Worm (Caenorhabditis elegans) whole organism, young adult: ENCODE results near the gene M151.3.

Source experiments
- B0261.1 ChIP-seq: sonication (generic microtip); optimal IDR thresholded peaks from 2 replicates; lab custom pipeline; 2016; ENCODE audit warnings: mild to moderate bottlenecking, missing genetic modification characterization, moderate library complexity, missing compliant biosample characterization
- C06A6.2 ChIP-seq: fragments of 200-800 bp; sonication (Bioruptor generic); conservative IDR thresholded peaks from 2 replicates; pipeline ENCODE4 v1.3.6; 2022; ENCODE audit warnings: missing genetic modification characterization, missing compliant biosample characterization
- F22D6.2 ChIP-seq: sonication (generic microtip); optimal IDR thresholded peaks from 2 replicates; lab custom pipeline; 2016; ENCODE audit warnings: mild to moderate bottlenecking, missing genetic modification characterization, missing compliant biosample characterization
- F33H1.4 ChIP-seq: fragments of 200-800 bp; sonication (Bioruptor generic); IDR thresholded peaks from 2 replicates; pipeline ENCODE4 v1.3.6; 2022; ENCODE audit warnings: missing genetic modification reagents, missing genetic modification characterization, missing compliant biosample characterization
- F55B11.4 ChIP-seq: sonication (generic microtip); optimal IDR thresholded peaks from 2 replicates; lab custom pipeline; 2016; ENCODE audit warnings: missing compliant biosample characterization, missing genetic modification characterization, borderline replicate concordance; ENCODE audit not compliant: insufficient read depth
- F57A8.1 ChIP-seq: fragments of 200-800 bp; sonication (Bioruptor generic); optimal IDR thresholded peaks from 2 replicates; lab custom pipeline; 2018; ENCODE audit warnings: mild to moderate bottlenecking, missing genetic modification characterization, moderate library complexity, missing compliant biosample characterization
- K12H6.12 ChIP-seq: fragments of 200-800 bp; sonication (Bioruptor generic); optimal IDR thresholded peaks from 2 replicates; lab custom pipeline; 2018; ENCODE audit warnings: mild to moderate bottlenecking, missing genetic modification characterization, missing compliant biosample characterization
- T07F8.4 ChIP-seq: sonication (generic microtip); optimal IDR thresholded peaks from 2 replicates; lab custom pipeline; 2016; ENCODE audit warnings: mild to moderate bottlenecking, missing genetic modification characterization, moderate library complexity, missing compliant biosample characterization
- Y53G8AR.9 ChIP-seq: fragments of 200-800 bp; sonication (Bioruptor generic); conservative IDR thresholded peaks from 2 replicates; pipeline ENCODE4 v1.3.6; 2022; ENCODE audit warnings: missing genetic modification reagents, missing genetic modification characterization, missing compliant biosample characterization
- Y56A3A.18 ChIP-seq: fragments of 200-800 bp; sonication (Bioruptor generic); IDR thresholded peaks from 2 replicates; pipeline ENCODE4 v1.3.6; 2022; ENCODE audit warnings: missing genetic modification reagents, missing genetic modification characterization, missing compliant biosample characterization
- Y79H2A.3 ChIP-seq: fragments of 200-800 bp; sonication (Bioruptor generic); conservative IDR thresholded peaks from 2 replicates; pipeline ENCODE4 v1.3.6; 2022; ENCODE audit warnings: missing genetic modification reagents, missing genetic modification characterization, missing compliant biosample characterization
- akir-1 ChIP-seq: fragments of 200-800 bp; sonication (Bioruptor generic); optimal IDR thresholded peaks from 2 replicates; lab custom pipeline; 2018; ENCODE audit warnings: mild to moderate bottlenecking, missing genetic modification characterization, moderate library complexity, missing compliant biosample characterization
- aptf-2 ChIP-seq: fragments of 200-800 bp; sonication (Bioruptor generic); conservative IDR thresholded peaks from 2 replicates; pipeline ENCODE4 v1.3.6; 2022; ENCODE audit warnings: missing genetic modification reagents, missing genetic modification characterization, missing compliant biosample characterization
- attf-3 ChIP-seq: fragments of 200-800 bp; sonication (Bioruptor generic); conservative IDR thresholded peaks from 2 replicates; pipeline ENCODE4 v1.3.6; 2022; ENCODE audit warnings: missing genetic modification reagents, missing genetic modification characterization, missing compliant biosample characterization
- ceh-79 ChIP-seq: sonication (generic microtip); optimal IDR thresholded peaks from 2 replicates; lab custom pipeline; 2017; ENCODE audit warnings: mild to moderate bottlenecking, missing genetic modification characterization, missing compliant biosample characterization
- chd-7 ChIP-seq: sonication (generic microtip); optimal IDR thresholded peaks from 2 replicates; lab custom pipeline; 2016; ENCODE audit warnings: mild to moderate bottlenecking, missing genetic modification characterization, moderate library complexity, missing compliant biosample characterization
- egl-44 ChIP-seq: fragments of 200-800 bp; sonication (Bioruptor generic); IDR thresholded peaks from 2 replicates; pipeline ENCODE4 v1.3.6; 2022; ENCODE audit warnings: missing genetic modification reagents, missing genetic modification characterization, missing compliant biosample characterization
- egrh-3 ChIP-seq: fragments of 200-800 bp; sonication (Bioruptor generic); IDR thresholded peaks from 2 replicates; pipeline ENCODE4 v1.3.6; 2022; ENCODE audit warnings: missing genetic modification reagents, missing genetic modification characterization, missing compliant biosample characterization
- gei-17 ChIP-seq: fragments of 200-800 bp; sonication (Bioruptor generic); optimal IDR thresholded peaks from 2 replicates; lab custom pipeline; 2018; ENCODE audit warnings: mild to moderate bottlenecking, missing genetic modification characterization, missing compliant biosample characterization
- hmg-1.2 ChIP-seq: fragments of 200-800 bp; sonication (Bioruptor generic); IDR thresholded peaks from 2 replicates; pipeline ENCODE4 v1.3.6; 2022; ENCODE audit warnings: missing genetic modification reagents, missing genetic modification characterization, missing compliant biosample characterization
- hsf-1 ChIP-seq: fragments of 200-800 bp; sonication (Bioruptor generic); IDR thresholded peaks from 2 replicates; pipeline ENCODE4 v1.3.6; 2022; ENCODE audit warnings: missing genetic modification reagents, missing genetic modification characterization, missing compliant biosample characterization
- lin-26 ChIP-seq: fragments of 200-800 bp; sonication (Bioruptor generic); IDR thresholded peaks from 2 replicates; pipeline ENCODE4 v1.3.6; 2022; ENCODE audit warnings: missing genetic modification reagents, missing genetic modification characterization, missing compliant biosample characterization
- lin-40 ChIP-seq: sonication (generic microtip); optimal IDR thresholded peaks from 2 replicates; lab custom pipeline; 2016; ENCODE audit warnings: missing genetic modification characterization, mild to moderate bottlenecking, missing compliant biosample characterization, missing genotype, missing genetic modification reagents
- lsy-27 ChIP-seq: sonication (generic microtip); optimal IDR thresholded peaks from 2 replicates; lab custom pipeline; 2017; ENCODE audit warnings: missing genetic modification characterization, mild to moderate bottlenecking, missing compliant biosample characterization, antibody characterized with exemption, missing genotype, borderline replicate concordance; ENCODE audit not compliant: insufficient read depth
- madf-8 ChIP-seq: fragments of 200-800 bp; sonication (Bioruptor generic); conservative IDR thresholded peaks from 2 replicates; pipeline ENCODE4 v1.3.6; 2022; ENCODE audit warnings: missing genetic modification reagents, missing genetic modification characterization, missing compliant biosample characterization
- nfya-1 ChIP-seq: sonication (generic microtip); optimal IDR thresholded peaks from 2 replicates; lab custom pipeline; 2017; ENCODE audit warnings: antibody characterized with exemption, missing compliant biosample characterization, missing genetic modification characterization, borderline replicate concordance; ENCODE audit not compliant: insufficient read depth
- nhr-179 ChIP-seq: sonication (generic microtip); optimal IDR thresholded peaks from 2 replicates; lab custom pipeline; 2016; ENCODE audit warnings: mild to moderate bottlenecking, missing genetic modification characterization, missing compliant biosample characterization
- nhr-27 ChIP-seq: fragments of 200-800 bp; sonication (Bioruptor generic); optimal IDR thresholded peaks from 2 replicates; lab custom pipeline; 2018; ENCODE audit warnings: mild to moderate bottlenecking, missing genetic modification characterization, moderate library complexity, missing compliant biosample characterization
- rcor-1 ChIP-seq: fragments of 200-800 bp; sonication (Bioruptor generic); IDR thresholded peaks from 2 replicates; pipeline ENCODE4 v1.3.6; 2022; ENCODE audit warnings: missing genetic modification reagents, missing genetic modification characterization, missing compliant biosample characterization
- repo-1 ChIP-seq: sonication (generic microtip); optimal IDR thresholded peaks from 2 replicates; lab custom pipeline; 2017; ENCODE audit warnings: mild to moderate bottlenecking, missing genetic modification characterization, missing compliant biosample characterization
- sdz-38 ChIP-seq: sonication (generic microtip); optimal IDR thresholded peaks from 2 replicates; lab custom pipeline; 2016; ENCODE audit warnings: missing genotype, missing genetic modification characterization, missing compliant biosample characterization
- sea-2 ChIP-seq: fragments of 200-800 bp; sonication (Bioruptor generic); IDR thresholded peaks from 2 replicates; pipeline ENCODE4 v1.3.6; 2022; ENCODE audit warnings: missing genetic modification characterization, missing compliant biosample characterization
- tbx-9 ChIP-seq: sonication (generic microtip); optimal IDR thresholded peaks from 2 replicates; lab custom pipeline; 2016; ENCODE audit warnings: borderline replicate concordance, missing genetic modification characterization, inconsistent platforms, missing compliant biosample characterization
- tlf-1 ChIP-seq: fragments of 200-800 bp; sonication (Bioruptor generic); optimal IDR thresholded peaks from 2 replicates; lab custom pipeline; 2018; ENCODE audit warnings: mild to moderate bottlenecking, missing genetic modification characterization, missing compliant biosample characterization
- zim-3 ChIP-seq: sonication (generic microtip); optimal IDR thresholded peaks from 2 replicates; lab custom pipeline; 2017; ENCODE audit warnings: mild to moderate bottlenecking, missing genetic modification characterization, moderate library complexity, missing compliant biosample characterization

The M151.3 gene

ce11 chrII:3641197-3641596 is 14.2 kb downstream of the M151.3 start, which contains the start of gene M151.1:
TSS of gene M151.1 (plus strand) at chrII:3641497.
- TF ChIP-seq F57A8.1 (GFP tag; lab: Kevin White, UChicago) (no peak), zim-3 (tag; lab: Kevin White, UChicago) (no peak), B0261.1 (tag; lab: Kevin White, UChicago) (no peak), C06A6.2 (GFP tag; lab: Robert Waterston, UW) (no peak), egl-44 (GFP tag; lab: Robert Waterston, UW) (no peak), F22D6.2 (tag; lab: Kevin White, UChicago) (no peak), F33H1.4 (no peak), chd-7 (tag; lab: Kevin White, UChicago) (no peak), lsy-27 (tag; lab: Kevin White, UChicago) (no peak), ceh-79 (tag; lab: Kevin White, UChicago) (no peak)

ce11 chrII:3647111-3647510 is 20.1 kb downstream of the M151.3 start, which contains the start of gene fbxb-33:
TSS of gene fbxb-33 (plus strand) at chrII:3647411.
- no peak for TF ChIP-seq Y53G8AR.9 (GFP tag; lab: Robert Waterston, UW)
- no peak for TF ChIP-seq akir-1
- no peak for TF ChIP-seq F22D6.2 (tag; lab: Kevin White, UChicago)
- TF ChIP-seq, all 124 proteins: peak for 0

- TF ChIP-seq tlf-1 (no peak), F55B11.4 (tag; lab: Kevin White, UChicago) (no peak), nhr-27 (tag; lab: Kevin White, UChicago) (no peak), sdz-38 (tag; lab: Kevin White, UChicago) (no peak), madf-8 (GFP tag; lab: Robert Waterston, UW) (no peak), sea-2 (GFP tag; lab: Robert Waterston, UW) (no peak), gei-17 (GFP tag; lab: Kevin White, UChicago) (no peak)
These were observed 28.4 kb downstream of the M151.3 start, which contains the start of gene F19B10.5 for ce11 chrII:3655378-3655777. TSS of gene F19B10.5 (plus strand) at chrII:3655678.

- TF ChIP-seq T07F8.4 (tag; lab: Kevin White, UChicago): no peak
- no peak for TF ChIP-seq hmg-1.2 (GFP tag; lab: Robert Waterston, UW)
- no peak for TF ChIP-seq repo-1 (tag; lab: Kevin White, UChicago)
- TF ChIP-seq rcor-1 (GFP tag; lab: Robert Waterston, UW): no peak
- no peak for TF ChIP-seq hsf-1
- no peak for TF ChIP-seq lin-26
- TF ChIP-seq Y56A3A.18 (GFP tag; lab: Robert Waterston, UW): no peak
- TF ChIP-seq aptf-2 (GFP tag; lab: Robert Waterston, UW): no peak
- no peak for TF ChIP-seq nhr-179 (tag; lab: Kevin White, UChicago)
- TF ChIP-seq chd-7 (tag; lab: Kevin White, UChicago): no peak
- no peak for TF ChIP-seq Y79H2A.3
- TF ChIP-seq egrh-3 (GFP tag; lab: Robert Waterston, UW): no peak
- no peak for TF ChIP-seq attf-3 (GFP tag; lab: Robert Waterston, UW)
- no peak for TF ChIP-seq ceh-79 (tag; lab: Kevin White, UChicago)
- no peak for TF ChIP-seq lin-40
- TF ChIP-seq nfya-1 (tag; lab: Kevin White, UChicago): no peak
- TF ChIP-seq tbx-9 (tag; lab: Kevin White, UChicago): no peak
- no peak for TF ChIP-seq K12H6.12 (tag; lab: Kevin White, UChicago)
These were observed 32.8 kb downstream of the M151.3 start, which contains the start of gene F19B10.4 for ce11 chrII:3659776-3660175. TSS of gene F19B10.4 (plus strand) at chrII:3660076.
